Worm (Caenorhabditis elegans) whole organism, L3 larva: ENCODE data around the gene dhhc-5.
A peak's percentile ranks its signal among the peaks of the same experiment; 100 is the strongest.

ENCODE experiments used
- ZK546.5 ChIP-seq: sonication (generic microtip); optimal IDR thresholded peaks from 2 replicates; lab custom pipeline; 2017; ENCODE audit warnings: missing biosample characterization, missing genetic modification characterization
- ama-1 ChIP-seq: fragments of 150-350 bp; optimal IDR thresholded peaks from 2 replicates; lab custom pipeline; 2018
- ceh-16 ChIP-seq: sonication (generic microtip); optimal IDR thresholded peaks from 2 replicates; lab custom pipeline; 2017; ENCODE audit warnings: missing biosample characterization, missing genetic modification characterization
- ceh-28 ChIP-seq: fragments of 150-350 bp; optimal IDR thresholded peaks from 2 replicates; lab custom pipeline; 2014; ENCODE audit warnings: missing biosample characterization, missing genetic modification reagents, missing genetic modification characterization
- ceh-9 ChIP-seq: sonication (generic microtip); optimal IDR thresholded peaks from 2 replicates; lab custom pipeline; 2018; ENCODE audit warnings: missing biosample characterization, missing genetic modification characterization
- daf-12 ChIP-seq: fragments of 150-350 bp; optimal IDR thresholded peaks from 2 replicates; lab custom pipeline; 2014; ENCODE audit warnings: missing biosample characterization, missing genetic modification reagents, missing genetic modification characterization
- egl-27 ChIP-seq: sonication (generic microtip); optimal IDR thresholded peaks from 4 replicates; lab custom pipeline; 2017; ENCODE audit warnings: missing biosample characterization, missing genetic modification reagents, missing genetic modification characterization
- elt-1 ChIP-seq: fragments of 150-350 bp; optimal IDR thresholded peaks from 2 replicates; lab custom pipeline; 2014; ENCODE audit warnings: missing biosample characterization, missing genetic modification characterization
- elt-2 ChIP-seq: sonication (generic microtip); optimal IDR thresholded peaks from 2 replicates; lab custom pipeline; 2016; ENCODE audit warnings: missing genetic modification reagents, mild to moderate bottlenecking, missing genetic modification characterization, missing compliant biosample characterization
- elt-3 ChIP-seq, 3 experiments: fragments of 150-350 bp in 1 of 3; sonication (generic microtip) in 2 of 3; optimal IDR thresholded peaks; 2 replicates in 2 of 3; 4 replicates in 1 of 3; lab custom pipeline; 2014 to 2017; ENCODE audit warnings: missing biosample characterization in 3 of 3, missing genetic modification characterization in 3 of 3
- eor-1 ChIP-seq, 2 experiments: fragments of 150-350 bp; optimal IDR thresholded peaks; 2 replicates each; lab custom pipeline; 2014 to 2018; ENCODE audit warnings: missing biosample characterization in 2 of 2, missing genetic modification characterization in 2 of 2
- fkh-10 ChIP-seq: sonication (generic microtip); optimal IDR thresholded peaks from 2 replicates; lab custom pipeline; 2017; ENCODE audit warnings: missing biosample characterization, missing genetic modification reagents, missing genetic modification characterization
- fkh-2 ChIP-seq: fragments of 150-350 bp; optimal IDR thresholded peaks from 2 replicates; lab custom pipeline; 2014; ENCODE audit warnings: missing biosample characterization, missing genetic modification reagents, missing genetic modification characterization
- fos-1 ChIP-seq: fragments of 150-350 bp; optimal IDR thresholded peaks from 2 replicates; lab custom pipeline; 2014; ENCODE audit warnings: missing biosample characterization, missing genetic modification characterization
- hmg-11 ChIP-seq: sonication (generic microtip); optimal IDR thresholded peaks from 2 replicates; lab custom pipeline; 2016; ENCODE audit warnings: missing genetic modification characterization, missing compliant biosample characterization
- jun-1 ChIP-seq: fragments of 150-350 bp; optimal IDR thresholded peaks from 2 replicates; lab custom pipeline; 2014; ENCODE audit warnings: missing biosample characterization, missing genetic modification reagents, missing genetic modification characterization
- lin-15B ChIP-seq: fragments of 150-350 bp; optimal IDR thresholded peaks from 2 replicates; lab custom pipeline; 2014; ENCODE audit warnings: missing biosample characterization, missing genetic modification characterization
- lin-39 ChIP-seq: fragments of 150-350 bp; optimal IDR thresholded peaks from 2 replicates; lab custom pipeline; 2018; ENCODE audit warnings: missing biosample characterization, missing genetic modification reagents, missing genetic modification characterization
- lsy-12 ChIP-seq: sonication (generic microtip); optimal IDR thresholded peaks from 2 replicates; lab custom pipeline; 2016; ENCODE audit warnings: mild to moderate bottlenecking, missing genetic modification characterization, missing compliant biosample characterization
- mdl-1 ChIP-seq: fragments of 150-350 bp; optimal IDR thresholded peaks from 2 replicates; lab custom pipeline; 2014; ENCODE audit warnings: missing biosample characterization, missing genetic modification characterization
- mml-1 ChIP-seq: fragments of 150-350 bp; sonication (generic microtip); optimal IDR thresholded peaks from 3 replicates; lab custom pipeline; 2014; ENCODE audit warnings: missing biosample characterization, missing genetic modification characterization
- nfya-1 ChIP-seq: sonication (generic microtip); optimal IDR thresholded peaks from 2 replicates; lab custom pipeline; 2017; ENCODE audit warnings: missing genetic modification characterization, mild to moderate bottlenecking, missing compliant biosample characterization, antibody characterized with exemption, moderate library complexity; ENCODE audit not compliant: insufficient read depth
- nhr-11 ChIP-seq: fragments of 150-350 bp; optimal IDR thresholded peaks from 2 replicates; lab custom pipeline; 2014; ENCODE audit warnings: missing biosample characterization, missing genetic modification characterization
- nhr-12 ChIP-seq: fragments of 150-350 bp; optimal IDR thresholded peaks from 2 replicates; lab custom pipeline; 2014; ENCODE audit warnings: missing biosample characterization, missing genetic modification characterization
- nhr-23 ChIP-seq: fragments of 150-350 bp; optimal IDR thresholded peaks from 2 replicates; lab custom pipeline; 2014; ENCODE audit warnings: missing biosample characterization, missing genetic modification reagents, missing genetic modification characterization
- nhr-237 ChIP-seq: fragments of 150-350 bp; optimal IDR thresholded peaks from 2 replicates; lab custom pipeline; 2014; ENCODE audit warnings: missing biosample characterization, missing genetic modification characterization
- nhr-25 ChIP-seq: sonication (generic microtip); optimal IDR thresholded peaks from 2 replicates; lab custom pipeline; 2017; ENCODE audit warnings: missing biosample characterization, missing genetic modification characterization
- nhr-28 ChIP-seq: fragments of 150-350 bp; optimal IDR thresholded peaks from 2 replicates; lab custom pipeline; 2014; ENCODE audit warnings: missing biosample characterization, missing genetic modification characterization
- nhr-43 ChIP-seq: sonication (generic microtip); optimal IDR thresholded peaks from 2 replicates; lab custom pipeline; 2016; ENCODE audit warnings: mild to moderate bottlenecking, missing genetic modification characterization, missing compliant biosample characterization; ENCODE audit not compliant: poor library complexity, severe bottlenecking
- nhr-67 ChIP-seq: fragments of 150-350 bp; optimal IDR thresholded peaks from 2 replicates; lab custom pipeline; 2014; ENCODE audit warnings: missing biosample characterization, missing genetic modification characterization
- nhr-77 ChIP-seq: fragments of 150-350 bp; optimal IDR thresholded peaks from 2 replicates; lab custom pipeline; 2014; ENCODE audit warnings: missing biosample characterization, missing genetic modification characterization
- pha-4 ChIP-seq: fragments of 150-350 bp; optimal IDR thresholded peaks from 2 replicates; lab custom pipeline; 2014; ENCODE audit warnings: missing biosample characterization, missing genetic modification reagents, missing genetic modification characterization
- pqm-1 ChIP-seq: fragments of 150-350 bp; optimal IDR thresholded peaks from 2 replicates; lab custom pipeline; 2017; ENCODE audit warnings: missing biosample characterization, missing genetic modification characterization, inconsistent platforms
- sea-2 ChIP-seq: fragments of 150-350 bp; sonication (generic microtip); optimal IDR thresholded peaks from 4 replicates; lab custom pipeline; 2014; ENCODE audit warnings: missing biosample characterization, missing genetic modification reagents, missing genetic modification characterization
- skn-1 ChIP-seq: fragments of 150-350 bp; optimal IDR thresholded peaks from 2 replicates; lab custom pipeline; 2014; ENCODE audit warnings: missing biosample characterization, missing genetic modification characterization
- snpc-4 ChIP-seq: fragments of 150-350 bp; optimal IDR thresholded peaks from 2 replicates; lab custom pipeline; 2014; ENCODE audit warnings: missing biosample characterization, missing genetic modification characterization
- tbx-2 ChIP-seq: sonication (generic microtip); optimal IDR thresholded peaks from 2 replicates; lab custom pipeline; 2016; ENCODE audit warnings: mild to moderate bottlenecking, missing genetic modification characterization, missing compliant biosample characterization
- unc-39 ChIP-seq: sonication (generic microtip); optimal IDR thresholded peaks from 4 replicates; lab custom pipeline; 2017; ENCODE audit warnings: missing biosample characterization, missing genetic modification characterization
- unc-62 ChIP-seq: fragments of 150-350 bp; sonication (generic microtip); optimal IDR thresholded peaks from 4 replicates; lab custom pipeline; 2014; ENCODE audit warnings: missing biosample characterization, missing genetic modification reagents, missing genetic modification characterization
- zag-1 ChIP-seq: fragments of 150-350 bp; optimal IDR thresholded peaks from 2 replicates; lab custom pipeline; 2014; ENCODE audit warnings: missing biosample characterization, missing genetic modification characterization
- ztf-4 ChIP-seq: fragments of 150-350 bp; optimal IDR thresholded peaks from 2 replicates; lab custom pipeline; 2014; ENCODE audit warnings: missing biosample characterization, missing genetic modification characterization

The dhhc-5 gene

ce11 chrIII:6848654-6849204 lies at the start of gene dhhc-5:
Gene dhhc-5 (minus strand): TSS chrIII:6849059.
- peak; percentile 41 for TF ChIP-seq pqm-1 (tag; lab: Kevin White, UChicago)
- no peak for TF ChIP-seq nhr-28 (tag; lab: Kevin White, UChicago)
- TF ChIP-seq skn-1 (tag; lab: Kevin White, UChicago) = peak; percentile 24
- peak; percentile 86 for TF ChIP-seq elt-2
- no peak for TF ChIP-seq eor-1 (tag; optimal IDR thresholded peaks at IDR 0.05; lab: Kevin White, UChicago)
- no peak for TF ChIP-seq zag-1
- TF ChIP-seq mdl-1 (tag; lab: Kevin White, UChicago) = no peak
- TF ChIP-seq nhr-12 = no peak
- TF ChIP-seq, all 47 proteins: peak for 3

- TF ChIP-seq mml-1 = peak; percentile 33
- no peak for TF ChIP-seq sea-2 (GFP tag; lab: Kevin White, UChicago)
- TF ChIP-seq nfya-1 = peak; percentile 1
- peak; percentile 4 for TF ChIP-seq elt-2
- TF ChIP-seq nhr-23 (tag; lab: Kevin White, UChicago) = peak; percentile 64
- TF ChIP-seq ztf-4 = no peak
- no peak for TF ChIP-seq nhr-77 (tag; lab: Kevin White, UChicago)
- TF ChIP-seq nhr-28 (tag; lab: Kevin White, UChicago) = no peak
- no peak for TF ChIP-seq nhr-12
- TF ChIP-seq egl-27 (tag; lab: Kevin White, UChicago) = no peak
- TF ChIP-seq lsy-12 (tag; lab: Kevin White, UChicago) = no peak
- TF ChIP-seq jun-1 (tag; lab: Kevin White, UChicago) = peak; percentile 27
- no peak for TF ChIP-seq ceh-9 (tag; lab: Kevin White, UChicago)
- TF ChIP-seq mdl-1 (tag; lab: Kevin White, UChicago) = no peak
- TF ChIP-seq skn-1 (tag; lab: Kevin White, UChicago) = no peak
- no peak for TF ChIP-seq fkh-2 (tag; lab: Kevin White, UChicago)
- no peak for TF ChIP-seq unc-62 (GFP tag; lab: Kevin White, UChicago)
- TF ChIP-seq elt-3 (tag; optimal IDR thresholded peaks at IDR 0.05; lab: Kevin White, UChicago) = no peak
- peak; percentile 36 for TF ChIP-seq nhr-25
- TF ChIP-seq fos-1 (tag; lab: Kevin White, UChicago) = no peak
- TF ChIP-seq lin-39 (tag; lab: Kevin White, UChicago) = no peak
- no peak for TF ChIP-seq lin-15B (tag; lab: Kevin White, UChicago)
- TF ChIP-seq zag-1 = no peak
- no peak for TF ChIP-seq ZK546.5 (tag; lab: Kevin White, UChicago)
- TF ChIP-seq nhr-11 (tag; lab: Kevin White, UChicago) = peak; percentile 54
- TF ChIP-seq hmg-11 (tag; lab: Kevin White, UChicago) = no peak
- peak; percentile 44 for TF ChIP-seq pqm-1 (tag; lab: Kevin White, UChicago)
Measured at ce11 chrIII:6898518-6898917, 49.7 kb upstream of the dhhc-5 start.

- TF ChIP-seq pqm-1 (tag; lab: Kevin White, UChicago) = peak; percentile 65
- TF ChIP-seq jun-1 (tag; lab: Kevin White, UChicago) = peak; percentile 63
- no peak for TF ChIP-seq nhr-67 (tag; lab: Kevin White, UChicago)
- no peak for TF ChIP-seq eor-1 (tag; optimal IDR thresholded peaks at IDR 0.05; lab: Kevin White, UChicago)
- no peak for TF ChIP-seq ceh-9 (tag; lab: Kevin White, UChicago)
- TF ChIP-seq nhr-11 (tag; lab: Kevin White, UChicago) = peak; percentile 58
- TF ChIP-seq lin-39 (tag; lab: Kevin White, UChicago) = peak; percentile 78
- TF ChIP-seq ceh-16 = no peak
- TF ChIP-seq mml-1 = peak; percentile 96
- TF ChIP-seq mdl-1 (tag; lab: Kevin White, UChicago) = no peak
- TF ChIP-seq elt-2 = peak; percentile 54
- TF ChIP-seq ZK546.5 (tag; lab: Kevin White, UChicago) = no peak
- TF ChIP-seq ztf-4 = no peak
- TF ChIP-seq fos-1 (tag; lab: Kevin White, UChicago) = peak; percentile 34
- TF ChIP-seq nhr-12 = no peak
- TF ChIP-seq nhr-77 (tag; lab: Kevin White, UChicago) = no peak
- TF ChIP-seq pha-4 (tag; lab: Kevin White, UChicago) = peak; percentile 44
- TF ChIP-seq elt-1 (tag; lab: Kevin White, UChicago) = no peak
- TF ChIP-seq daf-12 (tag; lab: Kevin White, UChicago) = no peak
- peak; percentile 82 for TF ChIP-seq nhr-25
- TF ChIP-seq nhr-23 (tag; lab: Kevin White, UChicago) = peak; percentile 90
- no peak for TF ChIP-seq snpc-4 (tag; lab: Kevin White, UChicago)
- TF ChIP-seq nfya-1 = peak; percentile 88
- peak; percentile 25 for TF ChIP-seq tbx-2 (tag; lab: Kevin White, UChicago)
- peak; percentile 47 for TF ChIP-seq ceh-28 (tag; lab: Kevin White, UChicago)
- TF ChIP-seq hmg-11 (tag; lab: Kevin White, UChicago) = peak; percentile 77
- TF ChIP-seq egl-27 (tag; lab: Kevin White, UChicago) = peak; percentile 24
- TF ChIP-seq nhr-237 (tag; lab: Kevin White, UChicago) = no peak
- TF ChIP-seq fkh-10 (GFP tag; lab: Kevin White, UChicago) = no peak
- peak; percentile 38 for TF ChIP-seq lin-15B (tag; lab: Kevin White, UChicago)
- TF ChIP-seq unc-39 (tag; lab: Kevin White, UChicago) = no peak
- no peak for TF ChIP-seq nhr-28 (tag; lab: Kevin White, UChicago)
- TF ChIP-seq unc-62 (GFP tag; lab: Kevin White, UChicago) = no peak
- TF ChIP-seq nhr-43 = peak; percentile 68
- no peak for TF ChIP-seq ama-1 (lab: Kevin White, UChicago)
- TF ChIP-seq, all 47 proteins: peak for 17
Measured at ce11 chrIII:6897587-6898064, 48.8 kb upstream of the dhhc-5 start, which contains the start of gene T07E3.4. Gene T07E3.4 (plus strand): TSS chrIII:6898014.
